Worm (Caenorhabditis elegans) whole organism, young adult: ENCODE results near the gene stdh-2.

Experiments
- C06A6.2 ChIP-seq: fragments of 200-800 bp; sonication (Bioruptor generic); conservative IDR thresholded peaks from 2 replicates; pipeline ENCODE4 v1.3.6; 2022; ENCODE audit warnings: missing genetic modification characterization, missing compliant biosample characterization
- F22D6.2 ChIP-seq: sonication (generic microtip); optimal IDR thresholded peaks from 2 replicates; lab custom pipeline; 2016; ENCODE audit warnings: mild to moderate bottlenecking, missing genetic modification characterization, missing compliant biosample characterization
- Y53F4B.3 ChIP-seq: fragments of 200-800 bp; sonication (Bioruptor generic); IDR thresholded peaks from 2 replicates; pipeline ENCODE4 v1.3.6; 2022; ENCODE audit warnings: missing genetic modification reagents, missing genetic modification characterization, missing compliant biosample characterization
- Y53G8AR.9 ChIP-seq: fragments of 200-800 bp; sonication (Bioruptor generic); conservative IDR thresholded peaks from 2 replicates; pipeline ENCODE4 v1.3.6; 2022; ENCODE audit warnings: missing genetic modification reagents, missing genetic modification characterization, missing compliant biosample characterization
- Y56A3A.18 ChIP-seq: fragments of 200-800 bp; sonication (Bioruptor generic); IDR thresholded peaks from 2 replicates; pipeline ENCODE4 v1.3.6; 2022; ENCODE audit warnings: missing genetic modification reagents, missing genetic modification characterization, missing compliant biosample characterization
- Y79H2A.3 ChIP-seq: fragments of 200-800 bp; sonication (Bioruptor generic); conservative IDR thresholded peaks from 2 replicates; pipeline ENCODE4 v1.3.6; 2022; ENCODE audit warnings: missing genetic modification reagents, missing genetic modification characterization, missing compliant biosample characterization
- Y95B8A.8 ChIP-seq: fragments of 200-800 bp; sonication (Bioruptor generic); IDR thresholded peaks from 2 replicates; pipeline ENCODE4 v1.3.6; 2022; ENCODE audit warnings: missing genetic modification reagents, missing genetic modification characterization, missing compliant biosample characterization
- ama-1 ChIP-seq, 3 experiments: fragments of 150-350 bp in 1 of 3; sonication (generic microtip) in 2 of 3; optimal IDR thresholded peaks; 2 replicates each; lab custom pipeline; 2014 to 2018; ENCODE audit warnings: missing biosample characterization in 2 of 3, missing genetic modification characterization in 2 of 3, missing genetic modification reagents in 2 of 3
- athp-1 ChIP-seq: sonication (generic microtip); optimal IDR thresholded peaks from 2 replicates; lab custom pipeline; 2017; ENCODE audit warnings: mild to moderate bottlenecking, missing genetic modification characterization, missing compliant biosample characterization
- ccch-3 ChIP-seq: fragments of 200-800 bp; sonication (Bioruptor generic); optimal IDR thresholded peaks from 2 replicates; lab custom pipeline; 2018; ENCODE audit warnings: mild to moderate bottlenecking, missing genetic modification characterization, missing compliant biosample characterization
- ceh-27 ChIP-seq: fragments of 200-800 bp; sonication (Bioruptor generic); optimal IDR thresholded peaks from 2 replicates; lab custom pipeline; 2018; ENCODE audit warnings: mild to moderate bottlenecking, missing genetic modification characterization, moderate library complexity, missing compliant biosample characterization
- ceh-91 ChIP-seq: fragments of 200-800 bp; sonication (Bioruptor generic); IDR thresholded peaks from 2 replicates; pipeline ENCODE4 v1.3.6; 2022; ENCODE audit warnings: missing genetic modification reagents, missing genetic modification characterization, missing compliant biosample characterization
- dpl-1 ChIP-seq: fragments of 150-350 bp; optimal IDR thresholded peaks from 2 replicates; lab custom pipeline; 2014; ENCODE audit warnings: missing biosample characterization, missing genetic modification reagents, missing genetic modification characterization
- egrh-3 ChIP-seq: fragments of 200-800 bp; sonication (Bioruptor generic); IDR thresholded peaks from 2 replicates; pipeline ENCODE4 v1.3.6; 2022; ENCODE audit warnings: missing genetic modification reagents, missing genetic modification characterization, missing compliant biosample characterization
- ets-4 ChIP-seq: fragments of 200-800 bp; sonication (Bioruptor generic); optimal IDR thresholded peaks from 2 replicates; lab custom pipeline; 2018; ENCODE audit warnings: mild to moderate bottlenecking, missing genetic modification characterization, missing compliant biosample characterization
- hlh-12 ChIP-seq: sonication (generic microtip); optimal IDR thresholded peaks from 2 replicates; lab custom pipeline; 2016; ENCODE audit warnings: missing genetic modification characterization, missing compliant biosample characterization
- hrde-1 ChIP-seq: sonication (generic microtip); optimal IDR thresholded peaks from 2 replicates; lab custom pipeline; 2016; ENCODE audit warnings: missing genetic modification characterization, mild to moderate bottlenecking, missing compliant biosample characterization, moderate library complexity, missing genotype, missing genetic modification reagents, borderline replicate concordance
- hsf-1 ChIP-seq: fragments of 200-800 bp; sonication (Bioruptor generic); IDR thresholded peaks from 2 replicates; pipeline ENCODE4 v1.3.6; 2022; ENCODE audit warnings: missing genetic modification reagents, missing genetic modification characterization, missing compliant biosample characterization
- lag-1 ChIP-seq: fragments of 200-800 bp; sonication (Bioruptor generic); IDR thresholded peaks from 2 replicates; pipeline ENCODE4 v1.3.6; 2022; ENCODE audit warnings: missing genetic modification reagents, missing genetic modification characterization, missing compliant biosample characterization
- let-526 ChIP-seq: fragments of 200-800 bp; sonication (Bioruptor generic); IDR thresholded peaks from 2 replicates; pipeline ENCODE4 v1.3.6; 2022; ENCODE audit warnings: missing genetic modification reagents, missing genetic modification characterization, missing compliant biosample characterization
- lin-40 ChIP-seq: sonication (generic microtip); optimal IDR thresholded peaks from 2 replicates; lab custom pipeline; 2016; ENCODE audit warnings: missing genetic modification characterization, mild to moderate bottlenecking, missing compliant biosample characterization, missing genotype, missing genetic modification reagents
- madf-10 ChIP-seq: sonication (generic microtip); optimal IDR thresholded peaks from 2 replicates; lab custom pipeline; 2016; ENCODE audit warnings: mild to moderate bottlenecking, missing genetic modification characterization, missing compliant biosample characterization
- madf-8 ChIP-seq: fragments of 200-800 bp; sonication (Bioruptor generic); conservative IDR thresholded peaks from 2 replicates; pipeline ENCODE4 v1.3.6; 2022; ENCODE audit warnings: missing genetic modification reagents, missing genetic modification characterization, missing compliant biosample characterization
- mcd-1 ChIP-seq: fragments of 200-800 bp; sonication (Bioruptor generic); IDR thresholded peaks from 2 replicates; pipeline ENCODE4 v1.3.6; 2022; ENCODE audit warnings: missing genetic modification reagents, missing genetic modification characterization, missing compliant biosample characterization
- nfya-1 ChIP-seq: sonication (generic microtip); optimal IDR thresholded peaks from 2 replicates; lab custom pipeline; 2017; ENCODE audit warnings: antibody characterized with exemption, missing compliant biosample characterization, missing genetic modification characterization, borderline replicate concordance; ENCODE audit not compliant: insufficient read depth
- nfya-2 ChIP-seq: fragments of 200-800 bp; sonication (Bioruptor generic); IDR thresholded peaks from 2 replicates; pipeline ENCODE4 v1.3.6; 2022; ENCODE audit warnings: missing genetic modification reagents, missing genetic modification characterization, missing compliant biosample characterization
- repo-1 ChIP-seq: sonication (generic microtip); optimal IDR thresholded peaks from 2 replicates; lab custom pipeline; 2017; ENCODE audit warnings: mild to moderate bottlenecking, missing genetic modification characterization, missing compliant biosample characterization
- snpc-3.4 ChIP-seq: sonication (generic microtip); optimal IDR thresholded peaks from 2 replicates; lab custom pipeline; 2017; ENCODE audit warnings: missing genetic modification characterization, mild to moderate bottlenecking, missing compliant biosample characterization, antibody characterized with exemption, moderate library complexity, missing genotype, missing genetic modification reagents
- tlf-1 ChIP-seq: fragments of 200-800 bp; sonication (Bioruptor generic); optimal IDR thresholded peaks from 2 replicates; lab custom pipeline; 2018; ENCODE audit warnings: mild to moderate bottlenecking, missing genetic modification characterization, missing compliant biosample characterization
- zfh-2 ChIP-seq: fragments of 200-800 bp; sonication (Bioruptor generic); conservative IDR thresholded peaks from 2 replicates; pipeline ENCODE4 v1.3.6; 2022; ENCODE audit warnings: missing genetic modification reagents, missing genetic modification characterization, missing compliant biosample characterization
- zim-3 ChIP-seq: sonication (generic microtip); optimal IDR thresholded peaks from 2 replicates; lab custom pipeline; 2017; ENCODE audit warnings: mild to moderate bottlenecking, missing genetic modification characterization, moderate library complexity, missing compliant biosample characterization
- ztf-18 ChIP-seq: sonication (generic microtip); optimal IDR thresholded peaks from 2 replicates; lab custom pipeline; 2016; ENCODE audit warnings: missing genotype, mild to moderate bottlenecking, missing genetic modification characterization, missing compliant biosample characterization
- ztf-22 ChIP-seq: fragments of 200-800 bp; sonication (Bioruptor generic); optimal IDR thresholded peaks from 2 replicates; lab custom pipeline; 2018; ENCODE audit warnings: mild to moderate bottlenecking, missing genetic modification characterization, moderate library complexity, missing compliant biosample characterization
- ztf-3 ChIP-seq: fragments of 200-800 bp; sonication (Bioruptor generic); optimal IDR thresholded peaks from 2 replicates; lab custom pipeline; 2018; ENCODE audit warnings: mild to moderate bottlenecking, missing genetic modification characterization, missing compliant biosample characterization
- ztf-6 ChIP-seq: fragments of 200-800 bp; sonication (Bioruptor generic); IDR thresholded peaks from 2 replicates; pipeline ENCODE4 v1.3.6; 2022; ENCODE audit warnings: missing genetic modification reagents, missing genetic modification characterization, missing compliant biosample characterization

Gene stdh-2

ce11 chrV:16204888-16205287, 19.2 kb upstream of the stdh-2 start, which contains the start of gene irld-26 (continued):
- no peak for TF ChIP-seq dpl-1 (GFP tag; lab: Kevin White, UChicago)
- no peak for TF ChIP-seq F22D6.2 (tag; lab: Kevin White, UChicago)

ce11 chrV:16209837-16210236, 14.3 kb upstream of the stdh-2 start, which contains the start of gene oac-15:
oac-15 (minus strand) TSS chrV:16209937.
- no peak for TF ChIP-seq ztf-3
- TF ChIP-seq zfh-2 (GFP tag; lab: Robert Waterston, UW) = no peak
- TF ChIP-seq Y56A3A.18 (GFP tag; lab: Robert Waterston, UW) = no peak
- TF ChIP-seq mcd-1 = no peak
- no peak for TF ChIP-seq Y79H2A.3
- no peak for TF ChIP-seq hrde-1 (tag; lab: Kevin White, UChicago)
- no peak for TF ChIP-seq tlf-1 (GFP tag; lab: Kevin White, UChicago)
- TF ChIP-seq ztf-6 (GFP tag; lab: Robert Waterston, UW) = no peak
- TF ChIP-seq lin-40 (tag; lab: Kevin White, UChicago) = no peak
- TF ChIP-seq madf-10 (tag; lab: Kevin White, UChicago) = no peak
- no peak for TF ChIP-seq athp-1 (tag; lab: Kevin White, UChicago)
- TF ChIP-seq Y95B8A.8 (GFP tag; lab: Robert Waterston, UW) = no peak

- TF ChIP-seq repo-1 (tag; lab: Kevin White, UChicago) (no peak), zfh-2 (GFP tag; lab: Robert Waterston, UW) (peak; percentile 76), madf-8 (GFP tag; lab: Robert Waterston, UW) (no peak), ceh-27 (no peak), ama-1 (optimal IDR thresholded peaks at IDR 0.05; lab: Kevin White, UChicago) (no peak), ama-1 (GFP tag; optimal IDR thresholded peaks at IDR 0.05; lab: Kevin White, UChicago) (no peak), zim-3 (no peak)
Observed at ce11 chrV:16210257-16211002, 13.7 kb upstream of the stdh-2 start, which contains the start of gene F11A5.16. F11A5.16 (plus strand) TSS chrV:16210952.

ce11 chrV:16211713-16212112, 12.4 kb upstream of the stdh-2 start:
- TF ChIP-seq lag-1 (GFP tag; lab: Robert Waterston, UW) (no peak), snpc-3.4 (no peak), nfya-2 (GFP tag; lab: Robert Waterston, UW) (no peak), hlh-12 (no peak), ztf-18 (no peak), ztf-22 (GFP tag; lab: Kevin White, UChicago) (no peak), Y53G8AR.9 (GFP tag; lab: Robert Waterston, UW) (no peak), hrde-1 (tag; lab: Kevin White, UChicago) (no peak), Y53F4B.3 (no peak), C06A6.2 (GFP tag; lab: Robert Waterston, UW) (no peak), egrh-3 (GFP tag; lab: Robert Waterston, UW) (no peak), ets-4 (no peak), ceh-91 (no peak), nfya-1 (tag; lab: Kevin White, UChicago) (no peak), let-526 (GFP tag; lab: Robert Waterston, UW) (no peak), ccch-3 (no peak), hsf-1 (GFP tag; lab: Robert Waterston, UW) (no peak)
